Fruit fly (Drosophila melanogaster) whole organism, embryonic: ENCODE data around the gene CG46434.

Source experiments
- Atf6 ChIP-seq: fragments of 200-800 bp; sonication (Bioruptor generic); IDR thresholded peaks from 2 replicates; pipeline ENCODE4 v1.3.6; 2022; ENCODE audit warnings: missing biosample characterization, missing genetic modification characterization
- Blimp-1 ChIP-seq: fragments of 200-800 bp; sonication (Bioruptor generic); optimal IDR thresholded peaks from 3 replicates; lab custom pipeline; 2018; ENCODE audit warnings: missing biosample characterization, missing genetic modification characterization, mild to moderate bottlenecking, moderate library complexity, missing genetic modification reagents
- CG10366 ChIP-seq: fragments of 200-800 bp; sonication (Bioruptor generic); IDR thresholded peaks from 2 replicates; pipeline ENCODE4 v1.3.6; 2022; ENCODE audit warnings: missing biosample characterization, missing genetic modification characterization
- CG13296 ChIP-seq: fragments of 200-800 bp; sonication (Bioruptor generic); optimal IDR thresholded peaks from 3 replicates; lab custom pipeline; 2018; ENCODE audit warnings: missing biosample characterization, mild to moderate bottlenecking, missing genetic modification characterization
- CG14441 ChIP-seq: fragments of 200-800 bp; sonication (Bioruptor generic); IDR thresholded peaks from 2 replicates; pipeline ENCODE4 v1.3.6; 2022; ENCODE audit warnings: missing biosample characterization, missing genetic modification characterization
- CG15269 ChIP-seq: fragments of 200-800 bp; sonication (Bioruptor generic); optimal IDR thresholded peaks from 2 replicates; lab custom pipeline; 2018; ENCODE audit warnings: missing biosample characterization, mild to moderate bottlenecking, missing genetic modification characterization, moderate library complexity
- CG15479 ChIP-seq: fragments of 200-800 bp; sonication (Bioruptor generic); optimal IDR thresholded peaks from 3 replicates; lab custom pipeline; 2019; ENCODE audit warnings: missing biosample characterization, mild to moderate bottlenecking, missing genetic modification characterization, moderate library complexity
- CG15514 ChIP-seq: fragments of 200-800 bp; sonication (Bioruptor generic); optimal IDR thresholded peaks from 3 replicates; lab custom pipeline; 2017; ENCODE audit warnings: missing biosample characterization, missing genetic modification characterization, mild to moderate bottlenecking, moderate library complexity, missing genetic modification reagents
- CG17359 ChIP-seq: fragments of 200-800 bp; sonication (Bioruptor generic); optimal IDR thresholded peaks from 3 replicates; lab custom pipeline; 2018; ENCODE audit warnings: missing biosample characterization, mild to moderate bottlenecking, missing genetic modification characterization, moderate library complexity
- CG17612 ChIP-seq: fragments of 200-800 bp; sonication (Bioruptor generic); IDR thresholded peaks from 2 replicates; pipeline ENCODE4 v1.3.6; 2022; ENCODE audit warnings: missing biosample characterization, missing genetic modification characterization
- CG18011 ChIP-seq: fragments of 200-800 bp; sonication (Bioruptor generic); optimal IDR thresholded peaks from 2 replicates; lab custom pipeline; 2017; ENCODE audit warnings: missing biosample characterization, missing genetic modification characterization, mild to moderate bottlenecking, moderate library complexity, missing genotype
- CG18599 ChIP-seq: fragments of 200-800 bp; sonication (Bioruptor generic); optimal IDR thresholded peaks from 3 replicates; lab custom pipeline; 2017; ENCODE audit warnings: missing biosample characterization, missing genetic modification characterization, mild to moderate bottlenecking, moderate library complexity, missing genetic modification reagents
- CG2678 ChIP-seq: fragments of 200-800 bp; sonication (Bioruptor generic); optimal IDR thresholded peaks from 3 replicates; lab custom pipeline; 2019; ENCODE audit warnings: missing biosample characterization, mild to moderate bottlenecking, missing genetic modification characterization, moderate library complexity
- CG30020 ChIP-seq: fragments of 200-800 bp; optimal IDR thresholded peaks from 2 replicates; lab custom pipeline; 2019; ENCODE audit warnings: missing biosample characterization, mild to moderate bottlenecking, missing genetic modification characterization, moderate library complexity
- CG3281 ChIP-seq: fragments of 200-800 bp; sonication (Bioruptor generic); optimal IDR thresholded peaks from 3 replicates; lab custom pipeline; 2017; ENCODE audit warnings: missing biosample characterization, mild to moderate bottlenecking, missing genetic modification characterization
- CG4360 ChIP-seq: fragments of 200-800 bp; sonication (Bioruptor generic); IDR thresholded peaks from 2 replicates; pipeline ENCODE4 v1.3.6; 2022; ENCODE audit warnings: missing biosample characterization, missing genetic modification characterization
- CG5180 ChIP-seq: fragments of 200-800 bp; sonication (Bioruptor generic); optimal IDR thresholded peaks from 3 replicates; lab custom pipeline; 2017; ENCODE audit warnings: missing biosample characterization, missing genetic modification characterization, mild to moderate bottlenecking, moderate library complexity, missing genetic modification reagents
- CG5245 ChIP-seq: fragments of 200-800 bp; sonication (Bioruptor generic); optimal IDR thresholded peaks from 3 replicates; lab custom pipeline; 2016; ENCODE audit warnings: missing biosample characterization, missing genetic modification characterization
- CG6689 ChIP-seq: fragments of 200-800 bp; sonication (Bioruptor generic); IDR thresholded peaks from 2 replicates; pipeline ENCODE4 v1.3.6; 2022; ENCODE audit warnings: missing biosample characterization, missing genetic modification characterization
- CG7786 ChIP-seq: fragments of 200-800 bp; sonication (Bioruptor generic); optimal IDR thresholded peaks from 2 replicates; lab custom pipeline; 2016; ENCODE audit warnings: missing biosample characterization, missing genetic modification characterization
- CG9797 ChIP-seq: fragments of 200-800 bp; sonication (Bioruptor generic); optimal IDR thresholded peaks from 3 replicates; lab custom pipeline; 2018; ENCODE audit warnings: missing biosample characterization, mild to moderate bottlenecking, missing genetic modification characterization
- CHES-1-like ChIP-seq: fragments of 200-800 bp; sonication (Bioruptor generic); optimal IDR thresholded peaks from 2 replicates; lab custom pipeline; 2016; ENCODE audit warnings: missing biosample characterization, missing genetic modification characterization
- Dfd ChIP-seq, 2 experiments: fragments of >200 bp; optimal IDR thresholded peaks; 2 replicates each; lab custom pipeline; 2017; ENCODE audit warnings: missing biosample characterization in 2 of 2, missing genetic modification characterization in 2 of 2
- Ets97D ChIP-seq: fragments of 200-800 bp; sonication (Bioruptor generic); optimal IDR thresholded peaks from 3 replicates; lab custom pipeline; 2016; ENCODE audit warnings: missing biosample characterization, missing genetic modification characterization
- HLH54F ChIP-seq: fragments of 200-800 bp; sonication (Bioruptor generic); optimal IDR thresholded peaks from 3 replicates; lab custom pipeline; 2016; ENCODE audit warnings: missing biosample characterization, missing genetic modification characterization
- Hand ChIP-seq: fragments of 200-800 bp; sonication (Bioruptor generic); optimal IDR thresholded peaks from 2 replicates; lab custom pipeline; 2017; ENCODE audit warnings: mild to moderate bottlenecking, missing biosample characterization, missing genetic modification reagents, missing genetic modification characterization
- Hr39 ChIP-seq: fragments of >200 bp; optimal IDR thresholded peaks from 2 replicates; lab custom pipeline; 2017
- MTF-1 ChIP-seq: fragments of 200-800 bp; sonication (Bioruptor generic); optimal IDR thresholded peaks from 2 replicates; lab custom pipeline; 2018; ENCODE audit warnings: missing biosample characterization, mild to moderate bottlenecking, missing genetic modification characterization, borderline replicate concordance
- Med ChIP-seq: fragments of 200-800 bp; sonication (Bioruptor generic); peaks from one replicate; lab custom pipeline; 2016; ENCODE audit warnings: missing biosample characterization, missing genetic modification characterization, mild to moderate bottlenecking, inconsistent platforms, moderate library complexity
- ap ChIP-seq: fragments of 200-800 bp; sonication (Bioruptor generic); IDR thresholded peaks from 2 replicates; pipeline ENCODE4 v1.3.6; 2022; ENCODE audit warnings: missing biosample characterization, missing genetic modification characterization
- ara ChIP-seq: fragments of 200-800 bp; sonication (Bioruptor generic); IDR thresholded peaks from 2 replicates; pipeline ENCODE4 v1.3.6; 2022; ENCODE audit warnings: missing biosample characterization, missing genetic modification characterization
- ato ChIP-seq: fragments of 200-800 bp; sonication (Bioruptor generic); IDR thresholded peaks from 2 replicates; pipeline ENCODE4 v1.3.6; 2022; ENCODE audit warnings: missing biosample characterization, missing genetic modification characterization; ENCODE audit not compliant: partially characterized antibody
- az2 ChIP-seq: fragments of 200-800 bp; sonication (Bioruptor generic); optimal IDR thresholded peaks from 3 replicates; lab custom pipeline; 2016; ENCODE audit warnings: missing biosample characterization, missing genetic modification characterization
- btn ChIP-seq: fragments of 200-800 bp; sonication (Bioruptor generic); optimal IDR thresholded peaks from 2 replicates; lab custom pipeline; 2016; ENCODE audit warnings: missing biosample characterization, missing genetic modification characterization
- cg ChIP-seq: fragments of 200-800 bp; sonication (Bioruptor generic); optimal IDR thresholded peaks from 3 replicates; lab custom pipeline; 2019; ENCODE audit warnings: missing biosample characterization, mild to moderate bottlenecking, missing genetic modification characterization, moderate library complexity
- chinmo ChIP-seq: fragments of 200-800 bp; sonication (Bioruptor generic); IDR thresholded peaks from 4 replicates; pipeline ENCODE4 v1.3.6; 2022; ENCODE audit warnings: missing biosample characterization, missing genetic modification characterization; ENCODE audit not compliant: partially characterized antibody
- crc ChIP-seq: fragments of 200-800 bp; sonication (Bioruptor generic); optimal IDR thresholded peaks from 2 replicates; lab custom pipeline; 2016; ENCODE audit warnings: missing biosample characterization, missing genetic modification characterization
- exex ChIP-seq: fragments of 200-800 bp; sonication (Bioruptor generic); optimal IDR thresholded peaks from 4 replicates; lab custom pipeline; 2018; ENCODE audit warnings: missing biosample characterization, mild to moderate bottlenecking, missing genetic modification characterization, moderate library complexity
- grau ChIP-seq: fragments of 200-800 bp; optimal IDR thresholded peaks from 3 replicates; lab custom pipeline; 2019; ENCODE audit warnings: missing biosample characterization, mild to moderate bottlenecking, missing genetic modification characterization, moderate library complexity
- gro ChIP-seq: fragments of 200-800 bp; sonication (Bioruptor generic); optimal IDR thresholded peaks from 2 replicates; lab custom pipeline; 2016; ENCODE audit warnings: missing biosample characterization, missing genetic modification characterization
- jumu ChIP-seq: fragments of 200-800 bp; sonication (Bioruptor generic); optimal IDR thresholded peaks from 3 replicates; lab custom pipeline; 2016; ENCODE audit warnings: missing biosample characterization, missing genetic modification characterization
- kni ChIP-seq: fragments of 200-800 bp; sonication (Bioruptor generic); optimal IDR thresholded peaks from 3 replicates; lab custom pipeline; 2017; ENCODE audit warnings: mild to moderate bottlenecking, missing biosample characterization, missing genetic modification reagents, missing genetic modification characterization
- lab ChIP-seq: fragments of 200-800 bp; sonication (Bioruptor generic); optimal IDR thresholded peaks from 3 replicates; lab custom pipeline; 2017; ENCODE audit warnings: missing biosample characterization, missing genetic modification characterization, mild to moderate bottlenecking, moderate library complexity, missing genetic modification reagents
- lov ChIP-seq, 2 experiments: fragments of 200-800 bp in 1 of 2; fragments of >200 bp in 1 of 2; sonication (Bioruptor generic) in 1 of 2; IDR thresholded peaks in 1 of 2; optimal IDR thresholded peaks in 1 of 2; 2 replicates in 1 of 2; 3 replicates in 1 of 2; pipeline versions ENCODE4 v1.3.6 to Lab custom; 2017 to 2022; ENCODE audit warnings: missing biosample characterization in 1 of 2, missing genetic modification characterization in 1 of 2
- mirr ChIP-seq: fragments of 200-800 bp; sonication (Bioruptor generic); optimal IDR thresholded peaks from 3 replicates; lab custom pipeline; 2018; ENCODE audit warnings: missing biosample characterization, mild to moderate bottlenecking, missing genetic modification characterization
- pum ChIP-seq: fragments of 200-800 bp; sonication (Bioruptor generic); optimal IDR thresholded peaks from 2 replicates; lab custom pipeline; 2016; ENCODE audit warnings: missing biosample characterization, missing genetic modification characterization
- shn ChIP-seq: fragments of 200-800 bp; sonication (Bioruptor generic); optimal IDR thresholded peaks from 3 replicates; lab custom pipeline; 2016; ENCODE audit warnings: missing biosample characterization, missing genetic modification characterization
- sisA ChIP-seq: fragments of 200-800 bp; sonication (Bioruptor generic); IDR thresholded peaks from 2 replicates; pipeline ENCODE4 v1.3.6; 2022; ENCODE audit warnings: missing biosample characterization, missing genetic modification characterization
- vfl ChIP-seq: fragments of 200-800 bp; sonication (Bioruptor generic); optimal IDR thresholded peaks from 2 replicates; lab custom pipeline; 2016; ENCODE audit warnings: missing biosample characterization, missing genetic modification characterization
- vnd ChIP-seq: fragments of 200-800 bp; sonication (Bioruptor generic); IDR thresholded peaks from 3 replicates; pipeline ENCODE4 v1.3.6; 2022; ENCODE audit warnings: missing biosample characterization, missing genetic modification characterization; ENCODE audit not compliant: partially characterized antibody

CG46434 gene

dm6 chr3L:19495991-19496588 lies 47.9 kb downstream of the CG46434 start (continued):
- TF ChIP-seq grau (tag; lab: Kevin White, UChicago) (no peak), CG30020 (tag; lab: Kevin White, UChicago) (no peak), CG14441 (GFP tag; lab: Robert Waterston, UW) (no peak), shn (GFP tag; lab: Kevin White, UChicago) (no peak), MTF-1 (GFP tag; lab: Kevin White, UChicago) (no peak), Hand (peak; percentile 14), ato (GFP tag; lab: Robert Waterston, UW) (no peak), ap (GFP tag; lab: Robert Waterston, UW) (no peak), vnd (no peak), kni (GFP tag; lab: Kevin White, UChicago) (no peak), Blimp-1 (GFP tag; lab: Kevin White, UChicago) (no peak), CG4360 (GFP tag; lab: Robert Waterston, UW) (no peak), gro (GFP tag; lab: Kevin White, UChicago) (no peak), lov (optimal IDR thresholded peaks at IDR 0.05; lab: Kevin White, UChicago) (no peak), lov (GFP tag; IDR thresholded peaks at IDR 0.05; lab: Robert Waterston, UW) (no peak), crc (no peak), sisA (GFP tag; lab: Robert Waterston, UW) (no peak), cg (no peak), CG13296 (peak; percentile 33), exex (tag; lab: Kevin White, UChicago) (peak; percentile 46), Dfd (GFP tag; optimal IDR thresholded peaks at IDR 0.05; lab: Kevin White, UChicago) (no peak), Med (GFP tag; lab: Kevin White, UChicago) (no peak), Atf6 (GFP tag; lab: Robert Waterston, UW) (no peak), CG18011 (no peak), CG17359 (tag; lab: Kevin White, UChicago) (no peak), CG9797 (GFP tag; lab: Kevin White, UChicago) (no peak), Ets97D (no peak), mirr (GFP tag; lab: Kevin White, UChicago) (peak; percentile 24), ara (GFP tag; lab: Robert Waterston, UW) (no peak), CG3281 (GFP tag; lab: Kevin White, UChicago) (peak; percentile 14), btn (GFP tag; lab: Kevin White, UChicago) (no peak), pum (GFP tag; lab: Kevin White, UChicago) (no peak), CG6689 (no peak), CG10366 (no peak), Hr39 (lab: Kevin White, UChicago) (no peak), CG5180 (GFP tag; lab: Kevin White, UChicago) (no peak), jumu (GFP tag; lab: Kevin White, UChicago) (no peak), CG15514 (GFP tag; lab: Kevin White, UChicago) (peak; percentile 28), chinmo (GFP tag; lab: Robert Waterston, UW) (0 out of 4 replicates have a peak, but pooled peaks have one; percentile 23), CG7786 (GFP tag; lab: Kevin White, UChicago) (no peak), CG18599 (GFP tag; lab: Kevin White, UChicago) (peak; percentile 10), CG15479 (GFP tag; lab: Kevin White, UChicago) (no peak), HLH54F (GFP tag; lab: Kevin White, UChicago) (no peak), az2 (no peak), lab (GFP tag; lab: Kevin White, UChicago) (peak; percentile 21), CHES-1-like (GFP tag; lab: Kevin White, UChicago) (no peak), CG17612 (GFP tag; lab: Robert Waterston, UW) (no peak), vfl (GFP tag; lab: Kevin White, UChicago) (no peak), CG15269 (tag; lab: Kevin White, UChicago) (peak; percentile 19), CG2678 (tag; lab: Kevin White, UChicago) (peak; percentile 46), CG5245 (GFP tag; lab: Kevin White, UChicago) (no peak)
